Fruit fly (Drosophila melanogaster): ENCODE results near the gene CG13926.

The CG13926 gene

DNA sequence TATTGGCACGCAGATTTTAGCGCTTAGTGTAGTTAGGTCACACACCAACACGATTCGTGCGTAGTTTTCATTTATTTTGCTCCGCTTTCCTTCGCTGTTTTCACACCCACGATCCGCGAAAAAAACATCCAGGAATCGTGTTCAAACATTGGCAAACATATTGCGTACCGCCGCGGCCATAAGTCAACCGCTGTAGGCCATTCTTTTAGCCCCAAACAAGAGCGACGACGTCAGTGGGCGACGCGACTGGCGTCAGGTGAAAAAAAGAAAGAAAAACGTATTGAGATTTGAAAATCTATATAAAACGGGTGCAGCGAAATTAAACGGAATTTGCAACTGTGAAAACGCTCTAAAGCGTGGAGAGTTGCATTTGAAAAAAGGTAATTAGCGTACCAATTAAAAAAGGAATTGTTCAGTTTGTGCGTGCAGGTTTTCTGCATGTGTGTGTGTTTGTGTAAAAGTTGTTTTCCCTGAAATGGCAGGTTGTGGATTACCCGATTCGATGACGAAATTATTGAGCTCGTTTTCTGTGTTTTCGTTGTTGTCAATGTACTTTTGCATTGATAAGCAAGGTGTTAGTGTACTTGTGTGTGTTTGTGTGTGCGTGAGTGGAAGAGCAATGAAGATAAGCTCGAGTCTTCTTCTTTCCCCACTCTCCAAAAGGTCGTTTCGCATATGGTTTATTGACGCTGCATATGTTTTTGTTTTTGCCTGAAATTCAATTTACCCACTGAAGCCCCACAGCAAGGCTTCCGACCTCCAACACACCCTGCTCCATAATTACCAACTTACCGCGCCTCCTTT is 48.6 kb downstream of the CG13926 start, which contains the start of gene Tmep (continued):
- TF ChIP-seq CG9727 (GFP tag; optimal IDR thresholded peaks at IDR 0.05) (no peak), CG6683 (GFP tag; optimal IDR thresholded peaks at IDR 0.05) (no peak), Trl (optimal IDR thresholded peaks at IDR 0.05) (peak in 1 of 2 experiments; percentile 3), Trl (GFP tag; optimal IDR thresholded peaks at IDR 0.05) (no peak), Deaf1 (tag; optimal IDR thresholded peaks at IDR 0.05) (no peak), Oaz (GFP tag; IDR thresholded peaks at IDR 0.05) (no peak), CG31365 (tag; optimal IDR thresholded peaks at IDR 0.05) (no peak), z (GFP tag; IDR thresholded peaks at IDR 0.05) (no peak), Atf-2 (GFP tag; optimal IDR thresholded peaks at IDR 0.05) (no peak), BEAF-32 (GFP tag; optimal IDR thresholded peaks at IDR 0.05) (no peak), Mes4 (GFP tag; optimal IDR thresholded peaks at IDR 0.05) (no peak), otp (GFP tag; IDR thresholded peaks at IDR 0.05) (no peak), Aef1 (GFP tag; IDR thresholded peaks at IDR 0.05) (no peak), slbo (GFP tag; IDR thresholded peaks at IDR 0.05) (no peak), Fer3 (tag; optimal IDR thresholded peaks at IDR 0.05) (no peak), repo (GFP tag; optimal IDR thresholded peaks at IDR 0.05) (no peak), BtbVII (GFP tag; optimal IDR thresholded peaks at IDR 0.05) (peak; percentile 14), hth (optimal IDR thresholded peaks at IDR 0.05) (no peak), E2f1 (GFP tag; IDR thresholded peaks at IDR 0.05) (no peak), CG16863 (GFP tag; optimal IDR thresholded peaks at IDR 0.05) (no peak), Jarid2 (GFP tag; optimal IDR thresholded peaks at IDR 0.05) (peak; percentile 48), Ptx1 (GFP tag; IDR thresholded peaks at IDR 0.05) (no peak), CG13123 (GFP tag; optimal IDR thresholded peaks at IDR 0.05) (no peak), CG14441 (GFP tag; IDR thresholded peaks at IDR 0.05) (no peak), CG14965 (GFP tag; optimal IDR thresholded peaks at IDR 0.05; ENCODE audit: borderline replicate concordance) (no peak), pb (GFP tag; optimal IDR thresholded peaks at IDR 0.05) (no peak), CG7357 (GFP tag; IDR thresholded peaks at IDR 0.05) (no peak), eyg (GFP tag; optimal IDR thresholded peaks at IDR 0.05) (no peak), CG15011 (GFP tag; optimal IDR thresholded peaks at IDR 0.05) (no peak), tin (GFP tag; optimal IDR thresholded peaks at IDR 0.05) (no peak), CG4617 (GFP tag; optimal IDR thresholded peaks at IDR 0.05; ENCODE audit: borderline replicate concordance) (peak; percentile 76), Taf1 (GFP tag; IDR thresholded peaks at IDR 0.05) (no peak), CG7271 (tag; optimal IDR thresholded peaks at IDR 0.05) (peak; percentile 45), salm (tag; optimal IDR thresholded peaks at IDR 0.05) (no peak), emc (GFP tag; optimal IDR thresholded peaks at IDR 0.05) (no peak), bcd (GFP tag; optimal IDR thresholded peaks at IDR 0.05) (no peak), jumu (GFP tag; optimal IDR thresholded peaks at IDR 0.05) (no peak), kay (GFP tag; optimal IDR thresholded peaks at IDR 0.05) (no peak), CG10321 (GFP tag; IDR thresholded peaks at IDR 0.05) (no peak), dmrt11E (tag; optimal IDR thresholded peaks at IDR 0.05) (no peak), CG4854 (GFP tag; optimal IDR thresholded peaks at IDR 0.05) (no peak), H15 (GFP tag; IDR thresholded peaks at IDR 0.05) (no peak), lilli (GFP tag; optimal IDR thresholded peaks at IDR 0.05) (no peak), HmgD (GFP tag; optimal IDR thresholded peaks at IDR 0.05) (no peak), row (GFP tag; IDR thresholded peaks at IDR 0.05) (no peak; the same call in 2 of the 3 replicates), CG10431 (GFP tag; optimal IDR thresholded peaks at IDR 0.05) (no peak), Sox102F (GFP tag; optimal IDR thresholded peaks at IDR 0.05) (no peak), yki (optimal IDR thresholded peaks at IDR 0.05) (no peak), gsb (GFP tag; IDR thresholded peaks at IDR 0.05) (no peak), CG3281 (GFP tag; optimal IDR thresholded peaks at IDR 0.05) (peak; percentile 17), CG12659 (GFP tag; optimal IDR thresholded peaks at IDR 0.05) (peak; percentile 4), trh (GFP tag; optimal IDR thresholded peaks at IDR 0.05) (no peak)
